Fruit fly (Drosophila melanogaster): Measurements from ENCODE around the gene CG6470.
A peak's percentile ranks its signal among the peaks of the same experiment; 100 is the strongest.

CG6470 gene

dm6 chrX:18522395-18523104 is 7.9 kb upstream of the CG6470 start, which contains the start of gene CG6481:
Gene CG6481 (minus strand): TSS chrX:18522445.
- TF ChIP-seq fd96Ca (GFP tag; IDR thresholded peaks at IDR 0.05) (no peak), CG17806 (tag; optimal IDR thresholded peaks at IDR 0.05) (peak; percentile 8)

- TF ChIP-seq CG13204 (GFP tag; optimal IDR thresholded peaks at IDR 0.05) = no peak
- TF ChIP-seq Pif1B (GFP tag; optimal IDR thresholded peaks at IDR 0.05) = no peak
- TF ChIP-seq EcR (GFP tag; optimal IDR thresholded peaks at IDR 0.05) = no peak
- TF ChIP-seq fd96Ca (GFP tag; IDR thresholded peaks at IDR 0.05) = no peak
- no peak for TF ChIP-seq CG9948 (tag; optimal IDR thresholded peaks at IDR 0.05)
- no peak for TF ChIP-seq rn (GFP tag; IDR thresholded peaks at IDR 0.05)
- no peak for TF ChIP-seq CG34367 (tag; optimal IDR thresholded peaks at IDR 0.05)
- no peak for TF ChIP-seq CG32121 (GFP tag; IDR thresholded peaks at IDR 0.05)
- TF ChIP-seq CG14655 (GFP tag; optimal IDR thresholded peaks at IDR 0.05) = no peak
- no peak for TF ChIP-seq Ets98B (GFP tag; IDR thresholded peaks at IDR 0.05)
- TF ChIP-seq CG8159 (tag; optimal IDR thresholded peaks at IDR 0.05) = no peak
- TF ChIP-seq CG17806 (tag; optimal IDR thresholded peaks at IDR 0.05) = no peak
- TF ChIP-seq gl (tag; optimal IDR thresholded peaks at IDR 0.05) = no peak
- no peak for TF ChIP-seq Pif1A (GFP tag; optimal IDR thresholded peaks at IDR 0.05)
- TF ChIP-seq CG8301 (tag; optimal IDR thresholded peaks at IDR 0.05) = no peak
- no peak for TF ChIP-seq CG10348 (GFP tag; IDR thresholded peaks at IDR 0.05)
- no peak for TF ChIP-seq CG12605 (GFP tag; IDR thresholded peaks at IDR 0.05)
- TF ChIP-seq Snoo (tag; optimal IDR thresholded peaks at IDR 0.05) = no peak
- no peak for TF ChIP-seq D1 (tag; optimal IDR thresholded peaks at IDR 0.05)
Measured at dm6 chrX:18520360-18520759, 5.7 kb upstream of the CG6470 start.

- no peak for TF ChIP-seq Snoo (tag; optimal IDR thresholded peaks at IDR 0.05)
- peak; percentile 77 for TF ChIP-seq CG4496 (GFP tag; IDR thresholded peaks at IDR 0.05)
- no peak for TF ChIP-seq CG34367 (tag; optimal IDR thresholded peaks at IDR 0.05)
- no peak for TF ChIP-seq CG8301 (tag; optimal IDR thresholded peaks at IDR 0.05)
- TF ChIP-seq CG32121 (GFP tag; IDR thresholded peaks at IDR 0.05) = peak; percentile 28; the same call in 1 of the 2 replicates
- no peak for TF ChIP-seq Pif1A (GFP tag; optimal IDR thresholded peaks at IDR 0.05)
- peak; percentile 10 for TF ChIP-seq CG14655 (GFP tag; optimal IDR thresholded peaks at IDR 0.05)
- TF ChIP-seq EcR (GFP tag; optimal IDR thresholded peaks at IDR 0.05) = no peak
- TF ChIP-seq CG15710 (tag; optimal IDR thresholded peaks at IDR 0.05) = peak; percentile 6
- TF ChIP-seq CG17806 (tag; optimal IDR thresholded peaks at IDR 0.05) = no peak
- TF ChIP-seq fd96Ca (GFP tag; IDR thresholded peaks at IDR 0.05) = no peak
- TF ChIP-seq D1 (tag; optimal IDR thresholded peaks at IDR 0.05) = no peak
- TF ChIP-seq CG13204 (GFP tag; optimal IDR thresholded peaks at IDR 0.05) = peak; percentile 48
- no peak for TF ChIP-seq gl (tag; optimal IDR thresholded peaks at IDR 0.05)
- TF ChIP-seq Ets98B (GFP tag; IDR thresholded peaks at IDR 0.05) = peak; percentile 64
- no peak for TF ChIP-seq CG8159 (tag; optimal IDR thresholded peaks at IDR 0.05)
- TF ChIP-seq CG10348 (GFP tag; IDR thresholded peaks at IDR 0.05) = no peak
- peak; percentile 48; the same call in 1 of the 2 replicates for TF ChIP-seq CG12605 (GFP tag; IDR thresholded peaks at IDR 0.05)
- TF ChIP-seq rn (GFP tag; IDR thresholded peaks at IDR 0.05) = no peak
- no peak for TF ChIP-seq CG9948 (tag; optimal IDR thresholded peaks at IDR 0.05)
- TF ChIP-seq Pif1B (GFP tag; optimal IDR thresholded peaks at IDR 0.05) = no peak
Measured at dm6 chrX:18517415-18517814, 2.7 kb upstream of the CG6470 start.

dm6 chrX:18515988-18516541 is 1.4 kb upstream of the CG6470 start:
- TF ChIP-seq CG14655 (GFP tag; optimal IDR thresholded peaks at IDR 0.05) = peak; percentile 9
- peak; percentile 15; the same call in 1 of the 2 replicates for TF ChIP-seq CG12605 (GFP tag; IDR thresholded peaks at IDR 0.05)
- peak; percentile 68 for TF ChIP-seq CG4496 (GFP tag; IDR thresholded peaks at IDR 0.05)
- TF ChIP-seq CG8159 (tag; optimal IDR thresholded peaks at IDR 0.05) = peak; percentile 21
- TF ChIP-seq CG9948 (tag; optimal IDR thresholded peaks at IDR 0.05) = no peak
- TF ChIP-seq CG17806 (tag; optimal IDR thresholded peaks at IDR 0.05) = no peak
- no peak for TF ChIP-seq CG15710 (tag; optimal IDR thresholded peaks at IDR 0.05)
- no peak for TF ChIP-seq CG13204 (GFP tag; optimal IDR thresholded peaks at IDR 0.05)
- TF ChIP-seq D1 (tag; optimal IDR thresholded peaks at IDR 0.05) = no peak
- 0 out of 3 replicates have a peak, but pooled peaks have one; percentile 42 for TF ChIP-seq fd96Ca (GFP tag; IDR thresholded peaks at IDR 0.05)

DNA sequence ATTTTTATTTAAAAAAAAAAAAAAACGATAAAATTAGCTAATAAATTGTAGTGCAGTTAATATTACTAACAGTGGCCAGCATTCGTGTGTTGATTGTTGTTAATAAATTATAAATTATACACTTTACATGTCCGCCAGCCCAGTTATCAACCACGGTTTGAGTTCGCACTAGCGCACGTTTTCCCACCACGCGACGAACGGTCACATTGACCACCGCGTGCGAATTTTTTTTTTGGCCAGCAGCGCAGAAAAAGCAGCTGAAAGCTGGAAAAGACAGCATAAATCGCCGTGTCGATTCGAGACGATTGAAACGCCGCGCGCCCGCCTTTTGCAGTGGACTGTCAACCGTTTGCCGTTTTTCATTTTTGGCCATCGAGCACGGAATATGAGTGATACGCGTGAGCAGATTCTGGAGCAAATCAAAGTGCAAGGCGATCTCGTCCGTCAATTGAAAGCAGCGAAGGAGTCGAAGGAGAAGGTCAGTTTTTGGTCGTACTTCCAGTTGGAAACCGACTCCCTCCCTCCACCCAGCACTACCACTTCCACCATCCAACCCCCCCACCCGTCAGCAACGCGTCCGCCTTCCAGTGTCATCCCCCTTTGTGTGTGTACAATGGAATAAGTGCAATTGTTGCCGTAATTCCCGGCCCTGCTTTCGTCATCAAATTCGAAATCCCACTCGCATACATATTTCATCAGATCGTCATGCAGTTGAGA is 696 bp upstream of the CG6470 start, which contains the start of the genes Bx and HisRS:
TSS of gene Bx (plus strand) at position 224 of the 717 bp plus-strand sequence.
TSS of gene HisRS (plus strand) at position 224 of the 717 bp plus-strand sequence.
- no peak for TF ChIP-seq CG8159 (tag; optimal IDR thresholded peaks at IDR 0.05)
- TF ChIP-seq EcR (GFP tag; optimal IDR thresholded peaks at IDR 0.05) = peak; percentile 31
- peak; percentile 9; the same call in 2 of the 3 replicates for TF ChIP-seq CG4496 (GFP tag; IDR thresholded peaks at IDR 0.05)
- TF ChIP-seq CG9948 (tag; optimal IDR thresholded peaks at IDR 0.05) = no peak

DNA sequence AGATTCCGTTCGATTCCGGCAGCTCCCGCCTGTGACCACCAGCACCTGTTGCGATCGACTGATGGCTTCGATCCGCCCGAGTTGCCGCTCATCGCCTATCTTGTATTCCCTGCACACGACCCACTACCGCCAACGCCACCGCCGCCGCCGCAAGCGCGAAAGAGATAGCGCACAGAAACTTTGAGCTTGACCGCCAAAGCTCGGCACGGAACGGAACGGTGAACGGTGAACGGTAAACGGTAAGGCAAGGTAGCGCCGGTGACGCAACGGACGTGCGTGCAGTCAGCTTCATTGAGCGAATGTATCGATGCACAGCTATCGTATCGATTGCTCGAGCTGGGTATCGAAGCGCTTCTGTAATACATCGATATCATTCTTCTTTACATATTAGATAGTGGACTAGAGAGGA is 2.4 kb downstream of the CG6470 start, which contains the start of gene Ggt-1:
TSS of gene Ggt-1 (minus strand) at position 251 of the 409 bp plus-strand sequence.
- TF ChIP-seq CG15710 (tag; optimal IDR thresholded peaks at IDR 0.05) (no peak), rn (GFP tag; IDR thresholded peaks at IDR 0.05) (no peak), Pif1B (GFP tag; optimal IDR thresholded peaks at IDR 0.05) (no peak), CG10348 (GFP tag; IDR thresholded peaks at IDR 0.05) (no peak), Snoo (tag; optimal IDR thresholded peaks at IDR 0.05) (no peak), CG4496 (GFP tag; IDR thresholded peaks at IDR 0.05) (peak; percentile 39; the same call in 1 of the 3 replicates), CG13204 (GFP tag; optimal IDR thresholded peaks at IDR 0.05) (peak; percentile 82)
